Fruit fly (Drosophila melanogaster) whole organism, embryonic: ENCODE data around the gene CG14625.

ENCODE experiments used
- ATbp ChIP-seq: fragments of 200-800 bp; sonication (Bioruptor generic); optimal IDR thresholded peaks from 2 replicates; lab custom pipeline; 2017; ENCODE audit warnings: missing biosample characterization, mild to moderate bottlenecking, missing genetic modification characterization, missing genetic modification reagents
- Atf6 ChIP-seq: fragments of 200-800 bp; sonication (Bioruptor generic); IDR thresholded peaks from 2 replicates; pipeline ENCODE4 v1.3.6; 2022; ENCODE audit warnings: missing biosample characterization, missing genetic modification characterization
- CG10431 ChIP-seq: fragments of 200-800 bp; sonication (Bioruptor generic); optimal IDR thresholded peaks from 3 replicates; lab custom pipeline; 2018; ENCODE audit warnings: missing biosample characterization, mild to moderate bottlenecking, missing genetic modification characterization
- CG11695 ChIP-seq: fragments of 200-800 bp; sonication (Bioruptor generic); IDR thresholded peaks from 3 replicates; pipeline ENCODE4 v1.3.6; 2022; ENCODE audit warnings: missing biosample characterization, missing genetic modification characterization
- CG12071 ChIP-seq: fragments of 200-800 bp; sonication (Bioruptor generic); optimal IDR thresholded peaks from 3 replicates; lab custom pipeline; 2018; ENCODE audit warnings: missing biosample characterization, mild to moderate bottlenecking, missing genetic modification characterization
- CG12236 ChIP-seq: fragments of 200-800 bp; sonication (Bioruptor generic); optimal IDR thresholded peaks from 2 replicates; lab custom pipeline; 2016; ENCODE audit warnings: missing biosample characterization, missing genetic modification characterization
- CG12391 ChIP-seq: fragments of 200-800 bp; sonication (Bioruptor generic); optimal IDR thresholded peaks from 3 replicates; lab custom pipeline; 2018; ENCODE audit warnings: missing biosample characterization, mild to moderate bottlenecking, missing genetic modification characterization, moderate library complexity
- CG17186 ChIP-seq: fragments of 200-800 bp; sonication (Bioruptor generic); optimal IDR thresholded peaks from 3 replicates; lab custom pipeline; 2017; ENCODE audit warnings: missing biosample characterization, missing genetic modification reagents, missing genetic modification characterization
- CG18619 ChIP-seq: fragments of 200-800 bp; sonication (Bioruptor generic); optimal IDR thresholded peaks from 3 replicates; lab custom pipeline; 2017; ENCODE audit warnings: missing biosample characterization, mild to moderate bottlenecking, missing genetic modification characterization
- CG42726 ChIP-seq: fragments of 200-800 bp; sonication (Bioruptor generic); IDR thresholded peaks from 2 replicates; pipeline ENCODE4 v1.3.6; 2022; ENCODE audit warnings: missing biosample characterization, missing genetic modification characterization; ENCODE audit not compliant: partially characterized antibody
- CG4282 ChIP-seq: fragments of 200-800 bp; sonication (Bioruptor generic); optimal IDR thresholded peaks from 2 replicates; lab custom pipeline; 2016; ENCODE audit warnings: missing biosample characterization, missing genetic modification characterization
- CG4424 ChIP-seq: fragments of 200-800 bp; sonication (Bioruptor generic); optimal IDR thresholded peaks from 3 replicates; lab custom pipeline; 2016; ENCODE audit warnings: missing biosample characterization, missing genetic modification characterization
- CG4730 ChIP-seq: fragments of 200-800 bp; sonication (Bioruptor generic); IDR thresholded peaks from 2 replicates; pipeline ENCODE4 v1.3.6; 2022; ENCODE audit warnings: missing biosample characterization, missing genetic modification characterization
- CG5180 ChIP-seq: fragments of 200-800 bp; sonication (Bioruptor generic); optimal IDR thresholded peaks from 3 replicates; lab custom pipeline; 2017; ENCODE audit warnings: missing biosample characterization, missing genetic modification characterization, mild to moderate bottlenecking, moderate library complexity, missing genetic modification reagents
- CG6791 ChIP-seq: fragments of 200-800 bp; sonication (Bioruptor generic); IDR thresholded peaks from 3 replicates; pipeline ENCODE4 v1.3.6; 2022; ENCODE audit warnings: missing biosample characterization, missing genetic modification characterization; ENCODE audit not compliant: partially characterized antibody
- Camta ChIP-seq: fragments of 200-800 bp; sonication (Bioruptor generic); optimal IDR thresholded peaks from 2 replicates; lab custom pipeline; 2016; ENCODE audit warnings: missing biosample characterization, missing genetic modification characterization
- CrebB ChIP-seq: fragments of 200-800 bp; sonication (Bioruptor generic); optimal IDR thresholded peaks from 3 replicates; lab custom pipeline; 2018; ENCODE audit warnings: missing biosample characterization, mild to moderate bottlenecking, missing genetic modification characterization
- D19A ChIP-seq: fragments of 200-800 bp; optimal IDR thresholded peaks from 3 replicates; lab custom pipeline; 2019; ENCODE audit warnings: missing biosample characterization, mild to moderate bottlenecking, missing genetic modification characterization, moderate library complexity
- Ets97D ChIP-seq: fragments of 200-800 bp; sonication (Bioruptor generic); optimal IDR thresholded peaks from 3 replicates; lab custom pipeline; 2016; ENCODE audit warnings: missing biosample characterization, missing genetic modification characterization
- HmgZ ChIP-seq: fragments of 200-800 bp; sonication (Bioruptor generic); optimal IDR thresholded peaks from 2 replicates; lab custom pipeline; 2018; ENCODE audit warnings: missing biosample characterization, mild to moderate bottlenecking, missing genetic modification characterization
- Hmx ChIP-seq: fragments of 200-800 bp; sonication (Bioruptor generic); optimal IDR thresholded peaks from 2 replicates; lab custom pipeline; 2016; ENCODE audit warnings: missing biosample characterization, missing genetic modification characterization
- Nf-YC ChIP-seq: fragments of 200-800 bp; optimal IDR thresholded peaks from 3 replicates; lab custom pipeline; 2019; ENCODE audit warnings: missing biosample characterization, mild to moderate bottlenecking, missing genetic modification characterization, moderate library complexity
- Taf1 ChIP-seq: fragments of 200-800 bp; sonication (Bioruptor generic); IDR thresholded peaks from 2 replicates; pipeline ENCODE4 v1.3.6; 2022; ENCODE audit warnings: missing biosample characterization, missing genetic modification characterization
- ato ChIP-seq: fragments of 200-800 bp; sonication (Bioruptor generic); IDR thresholded peaks from 2 replicates; pipeline ENCODE4 v1.3.6; 2022; ENCODE audit warnings: missing biosample characterization, missing genetic modification characterization; ENCODE audit not compliant: partially characterized antibody
- bab2 ChIP-seq: fragments of 200-800 bp; sonication (Bioruptor generic); optimal IDR thresholded peaks from 2 replicates; lab custom pipeline; 2016; ENCODE audit warnings: missing biosample characterization, missing genetic modification characterization
- cato ChIP-seq: fragments of 200-800 bp; sonication (Bioruptor generic); optimal IDR thresholded peaks from 2 replicates; lab custom pipeline; 2016; ENCODE audit warnings: missing biosample characterization, missing genetic modification characterization, borderline replicate concordance
- chif ChIP-seq, 2 experiments: fragments of 200-800 bp; sonication (Bioruptor generic); optimal IDR thresholded peaks; 3 replicates each; lab custom pipeline; 2016; ENCODE audit warnings: missing biosample characterization in 2 of 2, missing genetic modification characterization in 2 of 2
- chinmo ChIP-seq: fragments of 200-800 bp; sonication (Bioruptor generic); IDR thresholded peaks from 4 replicates; pipeline ENCODE4 v1.3.6; 2022; ENCODE audit warnings: missing biosample characterization, missing genetic modification characterization; ENCODE audit not compliant: partially characterized antibody
- ci ChIP-seq: fragments of 200-800 bp; sonication (Bioruptor generic); IDR thresholded peaks from 3 replicates; pipeline ENCODE4 v1.3.6; 2022; ENCODE audit warnings: missing biosample characterization, missing genetic modification characterization
- en ChIP-seq: fragments of 200-800 bp; sonication (Bioruptor generic); optimal IDR thresholded peaks from 2 replicates; lab custom pipeline; 2016; ENCODE audit warnings: missing biosample characterization, missing genetic modification characterization
- ewg ChIP-seq: fragments of 200-800 bp; sonication (Bioruptor generic); optimal IDR thresholded peaks from 3 replicates; lab custom pipeline; 2017; ENCODE audit warnings: mild to moderate bottlenecking, missing biosample characterization, missing genetic modification reagents, missing genetic modification characterization
- eyg ChIP-seq: fragments of 200-800 bp; sonication (Bioruptor generic); optimal IDR thresholded peaks from 3 replicates; lab custom pipeline; 2016; ENCODE audit warnings: missing biosample characterization, missing genetic modification characterization
- fd3F ChIP-seq: fragments of 200-800 bp; sonication (Bioruptor generic); optimal IDR thresholded peaks from 2 replicates; lab custom pipeline; 2018; ENCODE audit warnings: missing biosample characterization, mild to moderate bottlenecking, missing genetic modification characterization, moderate library complexity
- hkb ChIP-seq, 2 experiments: fragments of 200-800 bp in 1 of 2; fragments of >200 bp in 1 of 2; sonication (Bioruptor generic) in 1 of 2; IDR thresholded peaks in 1 of 2; optimal IDR thresholded peaks in 1 of 2; 2 replicates each; pipeline versions ENCODE4 v1.3.6 to Lab custom; 2017 to 2022; ENCODE audit warnings: missing biosample characterization in 1 of 2, missing genetic modification characterization in 1 of 2
- inv ChIP-seq: fragments of 200-800 bp; sonication (Bioruptor generic); IDR thresholded peaks from 2 replicates; pipeline ENCODE4 v1.3.6; 2022; ENCODE audit warnings: missing biosample characterization, missing genetic modification characterization; ENCODE audit not compliant: partially characterized antibody
- kay ChIP-seq: fragments of 200-800 bp; sonication (Bioruptor generic); optimal IDR thresholded peaks from 2 replicates; lab custom pipeline; 2016; ENCODE audit warnings: missing biosample characterization, missing genetic modification characterization
- lilli ChIP-seq: fragments of 200-800 bp; sonication (Bioruptor generic); optimal IDR thresholded peaks from 3 replicates; lab custom pipeline; 2016; ENCODE audit warnings: missing biosample characterization, missing genetic modification characterization
- lola ChIP-seq, 3 experiments: fragments of >200 bp in 2 of 3; fragments of 200-800 bp in 1 of 3; sonication (Bioruptor generic) in 1 of 3; optimal IDR thresholded peaks; 2 replicates each; lab custom pipeline; 2017 to 2019; ENCODE audit warnings: missing biosample characterization in 3 of 3, missing genetic modification characterization in 3 of 3, mild to moderate bottlenecking in 1 of 3, moderate library complexity in 1 of 3
- lov ChIP-seq, 2 experiments: fragments of 200-800 bp in 1 of 2; fragments of >200 bp in 1 of 2; sonication (Bioruptor generic) in 1 of 2; IDR thresholded peaks in 1 of 2; optimal IDR thresholded peaks in 1 of 2; 2 replicates in 1 of 2; 3 replicates in 1 of 2; pipeline versions ENCODE4 v1.3.6 to Lab custom; 2017 to 2022; ENCODE audit warnings: missing biosample characterization in 1 of 2, missing genetic modification characterization in 1 of 2
- nom ChIP-seq: fragments of 200-800 bp; sonication (Bioruptor generic); optimal IDR thresholded peaks from 2 replicates; lab custom pipeline; 2017; ENCODE audit warnings: missing biosample characterization, missing genetic modification characterization, mild to moderate bottlenecking, moderate library complexity, missing genetic modification reagents
- otp ChIP-seq: fragments of 200-800 bp; sonication (Bioruptor generic); IDR thresholded peaks from 3 replicates; pipeline ENCODE4, ENCODE4 v1.3.6; 2022; ENCODE audit warnings: missing biosample characterization, missing genetic modification characterization
- pb ChIP-seq: fragments of 200-800 bp; sonication (Bioruptor generic); optimal IDR thresholded peaks from 3 replicates; lab custom pipeline; 2016; ENCODE audit warnings: missing biosample characterization, missing genetic modification characterization
- scrt ChIP-seq: fragments of 200-800 bp; sonication (Bioruptor generic); optimal IDR thresholded peaks from 2 replicates; lab custom pipeline; 2018; ENCODE audit warnings: missing biosample characterization, mild to moderate bottlenecking, missing genetic modification characterization, moderate library complexity
- sens ChIP-seq: fragments of 200-800 bp; sonication (Bioruptor generic); peaks from one replicate; lab custom pipeline; 2016; ENCODE audit warnings: missing biosample characterization, missing genetic modification characterization
- sna ChIP-seq: fragments of 200-800 bp; sonication (Bioruptor generic); IDR thresholded peaks from 2 replicates; pipeline ENCODE4 v1.3.6; 2022; ENCODE audit warnings: missing biosample characterization, missing genetic modification characterization; ENCODE audit not compliant: partially characterized antibody
- vfl ChIP-seq: fragments of 200-800 bp; sonication (Bioruptor generic); optimal IDR thresholded peaks from 2 replicates; lab custom pipeline; 2016; ENCODE audit warnings: missing biosample characterization, missing genetic modification characterization

The CG14625 gene

dm6 chrX:1234817-1235617 is 35.7 kb downstream of the CG14625 start (continued):
- peak; percentile 52 for TF ChIP-seq CG5180 (GFP tag; lab: Kevin White, UChicago)
- peak; percentile 49 for TF ChIP-seq CG10431 (GFP tag; lab: Kevin White, UChicago)
- no peak for TF ChIP-seq lov (optimal IDR thresholded peaks at IDR 0.05; lab: Kevin White, UChicago)
- peak; percentile 85 for TF ChIP-seq lov (GFP tag; IDR thresholded peaks at IDR 0.05; lab: Robert Waterston, UW)
- peak; percentile 26 for TF ChIP-seq CG17186 (GFP tag; lab: Kevin White, UChicago)
- TF ChIP-seq chif (GFP tag; optimal IDR thresholded peaks at IDR 0.05; lab: Kevin White, UChicago) = peak; percentile 55 to 78
- TF ChIP-seq lilli (GFP tag; lab: Kevin White, UChicago) = peak; percentile 82
- peak; percentile 88 for TF ChIP-seq ewg
- peak; percentile 78 for TF ChIP-seq scrt
- no peak for TF ChIP-seq CG4282 (GFP tag; lab: Kevin White, UChicago)
- peak; percentile 79 for TF ChIP-seq ATbp (GFP tag; lab: Kevin White, UChicago)
- TF ChIP-seq lola (GFP tag; optimal IDR thresholded peaks at IDR 0.05; lab: Kevin White, UChicago) = peak in 1 of 3 experiments; percentile 78
- peak; percentile 77 for TF ChIP-seq HmgZ
- TF ChIP-seq CG42726 (GFP tag; lab: Robert Waterston, UW) = peak; percentile 45; the same call in 1 of the 2 replicates
- peak; percentile 6 for TF ChIP-seq nom (GFP tag; lab: Kevin White, UChicago)
- TF ChIP-seq Hmx (GFP tag; lab: Kevin White, UChicago) = no peak
- no peak for TF ChIP-seq CG6791 (GFP tag; lab: Robert Waterston, UW)
- TF ChIP-seq Taf1 = peak; percentile 62; the same call in 1 of the 2 replicates
- TF ChIP-seq hkb (optimal IDR thresholded peaks at IDR 0.05; lab: Kevin White, UChicago) = no peak
- TF ChIP-seq hkb (GFP tag; IDR thresholded peaks at IDR 0.05; lab: Robert Waterston, UW) = peak; percentile 90
- peak; percentile 98 for TF ChIP-seq sens (GFP tag; lab: Kevin White, UChicago)
- TF ChIP-seq ato = no peak
- peak; percentile 86 for TF ChIP-seq CG12391 (tag; lab: Kevin White, UChicago)
- TF ChIP-seq Ets97D = peak; percentile 8
- peak; percentile 63 for TF ChIP-seq eyg (GFP tag; lab: Kevin White, UChicago)
- TF ChIP-seq en = peak; percentile 53
- TF ChIP-seq otp (GFP tag; lab: Robert Waterston, UW) = peak; percentile 77
- peak; percentile 47 for TF ChIP-seq CG4424 (GFP tag; lab: Kevin White, UChicago)
- TF ChIP-seq CG11695 (GFP tag; lab: Robert Waterston, UW) = peak; percentile 76; the same call in 2 of the 3 replicates
- peak; percentile 91 for TF ChIP-seq ci (GFP tag; lab: Robert Waterston, UW)
- peak; percentile 54 for TF ChIP-seq fd3F (GFP tag; lab: Kevin White, UChicago)
- TF ChIP-seq D19A (tag; lab: Kevin White, UChicago) = peak; percentile 100
- TF ChIP-seq sna (GFP tag; lab: Robert Waterston, UW) = peak; percentile 51; the same call in 1 of the 2 replicates
- 0 out of 4 replicates have a peak, but pooled peaks have one; percentile 55 for TF ChIP-seq chinmo (GFP tag; lab: Robert Waterston, UW)
- peak; percentile 60 for TF ChIP-seq vfl (GFP tag; lab: Kevin White, UChicago)
- peak; percentile 62 for TF ChIP-seq Nf-YC (tag; lab: Kevin White, UChicago)
- peak; percentile 69 for TF ChIP-seq pb (GFP tag; lab: Kevin White, UChicago)
- peak; percentile 69 for TF ChIP-seq CG4730 (GFP tag; lab: Robert Waterston, UW)
- no peak for TF ChIP-seq CG12236 (GFP tag; lab: Kevin White, UChicago)
- TF ChIP-seq cato (GFP tag; lab: Kevin White, UChicago) = no peak
- TF ChIP-seq CrebB = peak; percentile 39
- peak; percentile 48 for TF ChIP-seq Camta (GFP tag; lab: Kevin White, UChicago)
- TF ChIP-seq CG18619 (GFP tag; lab: Kevin White, UChicago) = peak; percentile 50
- peak; percentile 81 for TF ChIP-seq Atf6 (GFP tag; lab: Robert Waterston, UW)
- TF ChIP-seq bab2 = peak; percentile 74
- TF ChIP-seq kay (GFP tag; lab: Kevin White, UChicago) = no peak
- no peak for TF ChIP-seq inv (GFP tag; lab: Robert Waterston, UW)
- peak; percentile 77 for TF ChIP-seq CG12071 (GFP tag; lab: Kevin White, UChicago)
